Worm (Caenorhabditis elegans) whole organism, early embryonic: ENCODE data around the gene C17F4.7.

Experiments used
- B0310.2 ChIP-seq: sonication (generic microtip); optimal IDR thresholded peaks from 2 replicates; lab custom pipeline; 2016; ENCODE audit warnings: mild to moderate bottlenecking, missing genetic modification characterization, missing compliant biosample characterization
- ama-1 ChIP-seq: fragments of 150-350 bp; optimal IDR thresholded peaks from 2 replicates; lab custom pipeline; 2014
- ceh-13 ChIP-seq: fragments of 200-800 bp; sonication (Bioruptor generic); optimal IDR thresholded peaks from 2 replicates; lab custom pipeline; 2018; ENCODE audit warnings: mild to moderate bottlenecking, missing genetic modification characterization, missing compliant biosample characterization
- ceh-36 ChIP-seq: sonication (generic microtip); optimal IDR thresholded peaks from 2 replicates; lab custom pipeline; 2016; ENCODE audit warnings: missing genetic modification characterization, inconsistent platforms, missing compliant biosample characterization
- hmbx-1 ChIP-seq: sonication (generic microtip); optimal IDR thresholded peaks from 2 replicates; lab custom pipeline; 2016; ENCODE audit warnings: mild to moderate bottlenecking, missing genetic modification characterization, missing compliant biosample characterization
- hmg-4 ChIP-seq: fragments of 200-800 bp; sonication (Bioruptor generic); optimal IDR thresholded peaks from 2 replicates; lab custom pipeline; 2018; ENCODE audit warnings: mild to moderate bottlenecking, missing genetic modification characterization, missing compliant biosample characterization
- hnd-1 ChIP-seq: sonication (generic microtip); optimal IDR thresholded peaks from 2 replicates; lab custom pipeline; 2016; ENCODE audit warnings: missing genetic modification characterization, missing compliant biosample characterization
- pes-1 ChIP-seq: fragments of 200-800 bp; sonication (Bioruptor generic); IDR thresholded peaks from 2 replicates; pipeline ENCODE4 v1.3.6; 2022; ENCODE audit warnings: missing genetic modification reagents, missing genetic modification characterization, missing compliant biosample characterization
- sea-1 ChIP-seq: fragments of 200-800 bp; sonication (Bioruptor generic); conservative IDR thresholded peaks from 2 replicates; pipeline ENCODE4 v1.3.6; 2022; ENCODE audit warnings: missing genetic modification characterization, missing compliant biosample characterization
- tbx-11 ChIP-seq: fragments of 200-800 bp; sonication (Bioruptor generic); IDR thresholded peaks from 2 replicates; pipeline ENCODE4 v1.3.6; 2022; ENCODE audit warnings: missing genetic modification characterization, missing compliant biosample characterization

DNA sequence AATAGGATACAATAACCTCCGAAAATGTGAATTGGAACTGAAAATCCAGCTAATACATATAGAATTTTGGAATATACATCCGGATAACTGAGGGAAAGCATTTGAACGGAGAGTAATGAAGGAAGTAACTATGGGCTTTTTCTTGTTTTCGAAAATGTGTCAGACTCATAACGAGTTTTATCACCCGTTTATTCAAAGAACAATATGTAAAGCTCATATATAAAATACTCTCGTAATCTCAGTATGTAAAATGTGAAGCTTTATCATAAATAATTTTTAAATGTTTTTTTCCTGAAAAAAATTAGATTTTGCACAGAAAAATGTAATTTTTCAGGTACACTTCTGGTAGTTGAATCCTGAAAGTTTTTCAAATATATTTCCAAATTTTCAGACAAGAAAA is 15.4 kb downstream of the C17F4.7 start, which contains the start of gene srh-297:
- TF ChIP-seq ama-1 (lab: Kevin White, UChicago) (no peak), hmbx-1 (tag; lab: Kevin White, UChicago) (no peak), ceh-13 (GFP tag; lab: Kevin White, UChicago) (no peak), hmg-4 (no peak), B0310.2 (tag; lab: Kevin White, UChicago) (no peak), hnd-1 (tag; lab: Kevin White, UChicago) (no peak), pes-1 (GFP tag; lab: Robert Waterston, UW) (no peak), tbx-11 (no peak), sea-1 (GFP tag; lab: Robert Waterston, UW) (no peak), ceh-36 (tag; lab: Kevin White, UChicago) (no peak)
